Worm (Caenorhabditis elegans): ENCODE results near the gene eif-1.

ce11 chrII:5042381-5042930 is 49.1 kb upstream of the eif-1 start:
- TF ChIP-seq nhr-237 (tag; optimal IDR thresholded peaks at IDR 0.05) (no peak), mab-5 (tag; optimal IDR thresholded peaks at IDR 0.05) (no peak), lin-39 (tag; optimal IDR thresholded peaks at IDR 0.05) (no peak), elt-3 (tag; optimal IDR thresholded peaks at IDR 0.05) (no peak), lin-13 (GFP tag; optimal IDR thresholded peaks at IDR 0.05) (no peak), egl-27 (tag; optimal IDR thresholded peaks at IDR 0.05) (no peak), ama-1 (optimal IDR thresholded peaks at IDR 0.05) (no peak)
